Fruit fly (Drosophila melanogaster): ENCODE results near the gene CG43219.
A peak's percentile ranks its signal among the peaks of the same experiment; 100 is the strongest.

Gene CG43219

dm6 chr3L:21175531-21176271 lies 44.5 kb upstream of the CG43219 start (continued):
- TF ChIP-seq nmo (GFP tag; optimal IDR thresholded peaks at IDR 0.05) (peak; percentile 67), Med (GFP tag) (peak; percentile 82), trh (GFP tag; optimal IDR thresholded peaks at IDR 0.05) (no peak), CG2199 (GFP tag; IDR thresholded peaks at IDR 0.05) (no peak), Ets65A (GFP tag) (peak; percentile 13), onecut (GFP tag; IDR thresholded peaks at IDR 0.05) (peak; percentile 11; the same call in 1 of the 2 replicates), MESR4 (GFP tag; optimal IDR thresholded peaks at IDR 0.05) (peak; percentile 91), tll (GFP tag; optimal IDR thresholded peaks at IDR 0.05) (peak in 1 of 2 experiments; percentile 33), al (GFP tag; IDR thresholded peaks at IDR 0.05) (no peak), CG11247 (GFP tag; IDR thresholded peaks at IDR 0.05) (no peak), Opbp (GFP tag; IDR thresholded peaks at IDR 0.05; ENCODE audit: partially characterized antibody) (peak; percentile 22; the same call in 1 of the 3 replicates), ftz-f1 (GFP tag; optimal IDR thresholded peaks at IDR 0.05) (no peak), ewg (GFP tag; optimal IDR thresholded peaks at IDR 0.05) (peak; percentile 38), CG33213 (GFP tag; optimal IDR thresholded peaks at IDR 0.05) (peak; percentile 39), CG30431 (GFP tag; optimal IDR thresholded peaks at IDR 0.05) (no peak), Doc3 (GFP tag; IDR thresholded peaks at IDR 0.05; ENCODE audit: partially characterized antibody) (0 out of 3 replicates have a peak, but pooled peaks have one; percentile 20), CG10462 (GFP tag; optimal IDR thresholded peaks at IDR 0.05) (no peak), NC2β (GFP tag; optimal IDR thresholded peaks at IDR 0.05) (peak; percentile 30), MBD-R2 (GFP tag; IDR thresholded peaks at IDR 0.05) (peak; percentile 50; the same call in 1 of the 2 replicates), Hmr (GFP tag; optimal IDR thresholded peaks at IDR 0.05) (peak; percentile 39), jumu (GFP tag; optimal IDR thresholded peaks at IDR 0.05) (peak; percentile 26), chn (GFP tag; optimal IDR thresholded peaks at IDR 0.05) (peak; percentile 45), Meics (GFP tag; optimal IDR thresholded peaks at IDR 0.05) (no peak), unc-4 (GFP tag; IDR thresholded peaks at IDR 0.05; ENCODE audit: partially characterized antibody) (peak; percentile 55; the same call in 1 of the 2 replicates), CG10209 (GFP tag; optimal IDR thresholded peaks at IDR 0.05) (no peak), MTF-1 (GFP tag; optimal IDR thresholded peaks at IDR 0.05; ENCODE audit: borderline replicate concordance) (no peak), zfh2 (GFP tag; optimal IDR thresholded peaks at IDR 0.05) (no peak), sim (GFP tag; IDR thresholded peaks at IDR 0.05) (no peak), CG14014 (GFP tag; IDR thresholded peaks at IDR 0.05) (no peak), Hr78 (GFP tag; optimal IDR thresholded peaks at IDR 0.05) (peak in 1 of 2 experiments; percentile 97), sug (tag; optimal IDR thresholded peaks at IDR 0.05) (peak; percentile 27), Max (GFP tag; optimal IDR thresholded peaks at IDR 0.05) (peak; percentile 22), HmgZ (tag; optimal IDR thresholded peaks at IDR 0.05) (peak; percentile 37), Pdp1 (GFP tag; optimal IDR thresholded peaks at IDR 0.05) (peak in 1 of 2 experiments; percentile 42), bbx (GFP tag; IDR thresholded peaks at IDR 0.05; ENCODE audit: partially characterized antibody) (0 out of 2 replicates have a peak, but pooled peaks have one; percentile 48), CG17361 (GFP tag; IDR thresholded peaks at IDR 0.05) (no peak; the same call in 2 of the 3 replicates), CG7556 (GFP tag; optimal IDR thresholded peaks at IDR 0.05) (no peak), lov (optimal IDR thresholded peaks at IDR 0.05) (no peak), lov (GFP tag; IDR thresholded peaks at IDR 0.05) (no peak), Lhr (GFP tag; optimal IDR thresholded peaks at IDR 0.05) (peak; percentile 85), nerfin-2 (GFP tag; IDR thresholded peaks at IDR 0.05; ENCODE audit: partially characterized antibody) (no peak), CG13624 (GFP tag; optimal IDR thresholded peaks at IDR 0.05) (no peak), ara (GFP tag; IDR thresholded peaks at IDR 0.05) (no peak), CG32767 (GFP tag; IDR thresholded peaks at IDR 0.05) (0 out of 2 replicates have a peak, but pooled peaks have one; percentile 45), Rfx (GFP tag; IDR thresholded peaks at IDR 0.05) (0 out of 2 replicates have a peak, but pooled peaks have one; percentile 30), CG9797 (GFP tag; optimal IDR thresholded peaks at IDR 0.05) (peak; percentile 97), CG4360 (GFP tag; IDR thresholded peaks at IDR 0.05) (peak; percentile 49; the same call in 1 of the 2 replicates), CG7839 (tag; optimal IDR thresholded peaks at IDR 0.05) (no peak)

Data from whole organism, embryonic.